Worm (Caenorhabditis elegans): ENCODE measurements around the gene R11D1.12.

Gene R11D1.12

ce11 chrV:12679292-12679691 is 46.5 kb downstream of the R11D1.12 start:
- TF ChIP-seq zag-1 (tag; optimal IDR thresholded peaks at IDR 0.05) (no peak), sma-9 (GFP tag; optimal IDR thresholded peaks at IDR 0.05) (no peak), sma-9 (tag; optimal IDR thresholded peaks at IDR 0.05) (no peak), nhr-77 (tag; optimal IDR thresholded peaks at IDR 0.05) (no peak), nhr-21 (tag; optimal IDR thresholded peaks at IDR 0.05) (no peak), lin-11 (tag; optimal IDR thresholded peaks at IDR 0.05) (no peak), crh-2 (tag; optimal IDR thresholded peaks at IDR 0.05) (no peak), lsy-2 (tag; optimal IDR thresholded peaks at IDR 0.05) (no peak), F13H6.1 (tag; optimal IDR thresholded peaks at IDR 0.05) (no peak), peb-1 (tag; optimal IDR thresholded peaks at IDR 0.05) (no peak), nhr-6 (tag; optimal IDR thresholded peaks at IDR 0.05) (no peak), ztf-11 (tag; optimal IDR thresholded peaks at IDR 0.05) (no peak), unc-55 (GFP tag; optimal IDR thresholded peaks at IDR 0.05) (no peak), ceh-82 (tag; optimal IDR thresholded peaks at IDR 0.05) (no peak), mab-5 (tag; optimal IDR thresholded peaks at IDR 0.05) (no peak), mbf-1 (tag; optimal IDR thresholded peaks at IDR 0.05) (no peak)

- TF ChIP-seq unc-55 (GFP tag; optimal IDR thresholded peaks at IDR 0.05): no peak
- no peak for TF ChIP-seq lin-39 (tag; optimal IDR thresholded peaks at IDR 0.05)
- TF ChIP-seq Y55F3AM.14 (GFP tag; optimal IDR thresholded peaks at IDR 0.05): no peak
- TF ChIP-seq unc-39 (tag; optimal IDR thresholded peaks at IDR 0.05): no peak
- TF ChIP-seq mbf-1 (tag; optimal IDR thresholded peaks at IDR 0.05): no peak
- TF ChIP-seq dmd-4 (tag; optimal IDR thresholded peaks at IDR 0.05): no peak
- no peak for TF ChIP-seq sem-4 (tag; optimal IDR thresholded peaks at IDR 0.05)
- no peak for TF ChIP-seq ceh-82 (tag; optimal IDR thresholded peaks at IDR 0.05)
- TF ChIP-seq peb-1 (tag; optimal IDR thresholded peaks at IDR 0.05): no peak
- TF ChIP-seq aly-2 (tag; optimal IDR thresholded peaks at IDR 0.05): no peak
- TF ChIP-seq unc-62 (GFP tag; optimal IDR thresholded peaks at IDR 0.05): no peak
- TF ChIP-seq nhr-25 (tag; optimal IDR thresholded peaks at IDR 0.05): no peak
- TF ChIP-seq zag-1 (tag; optimal IDR thresholded peaks at IDR 0.05): no peak
- TF ChIP-seq sma-3 (GFP tag; optimal IDR thresholded peaks at IDR 0.05): no peak
- TF ChIP-seq F13H6.1 (tag; optimal IDR thresholded peaks at IDR 0.05): no peak
- no peak for TF ChIP-seq lin-11 (tag; optimal IDR thresholded peaks at IDR 0.05)
- no peak for TF ChIP-seq nhr-11 (tag; optimal IDR thresholded peaks at IDR 0.05)
- TF ChIP-seq nhr-6 (tag; optimal IDR thresholded peaks at IDR 0.05): no peak
- no peak for TF ChIP-seq R02D3.7 (tag; optimal IDR thresholded peaks at IDR 0.05)
- TF ChIP-seq gmeb-1 (tag; optimal IDR thresholded peaks at IDR 0.05): no peak
These were observed 49.5 kb downstream of the R11D1.12 start for ce11 chrV:12676299-12676698.
